Worm (Caenorhabditis elegans) whole organism, young adult: ENCODE results near the gene bbln-1.

ENCODE experiments used
- K12H6.12 ChIP-seq: fragments of 200-800 bp; sonication (Bioruptor generic); optimal IDR thresholded peaks from 2 replicates; lab custom pipeline; 2018; ENCODE audit warnings: mild to moderate bottlenecking, missing genetic modification characterization, missing compliant biosample characterization
- attf-5 ChIP-seq: fragments of 200-800 bp; sonication (Bioruptor generic); optimal IDR thresholded peaks from 2 replicates; lab custom pipeline; 2018; ENCODE audit warnings: mild to moderate bottlenecking, missing genetic modification characterization, missing compliant biosample characterization
- efl-1 ChIP-seq: fragments of 150-350 bp; optimal IDR thresholded peaks from 2 replicates; lab custom pipeline; 2014; ENCODE audit warnings: missing biosample characterization, missing genetic modification reagents, missing genetic modification characterization
- madf-10 ChIP-seq: sonication (generic microtip); optimal IDR thresholded peaks from 2 replicates; lab custom pipeline; 2016; ENCODE audit warnings: mild to moderate bottlenecking, missing genetic modification characterization, missing compliant biosample characterization
- sptf-2 ChIP-seq: fragments of 200-800 bp; sonication (Bioruptor generic); optimal IDR thresholded peaks from 2 replicates; lab custom pipeline; 2018; ENCODE audit warnings: mild to moderate bottlenecking, missing genetic modification characterization, missing compliant biosample characterization
- tbx-9 ChIP-seq: sonication (generic microtip); optimal IDR thresholded peaks from 2 replicates; lab custom pipeline; 2016; ENCODE audit warnings: borderline replicate concordance, missing genetic modification characterization, inconsistent platforms, missing compliant biosample characterization

DNA sequence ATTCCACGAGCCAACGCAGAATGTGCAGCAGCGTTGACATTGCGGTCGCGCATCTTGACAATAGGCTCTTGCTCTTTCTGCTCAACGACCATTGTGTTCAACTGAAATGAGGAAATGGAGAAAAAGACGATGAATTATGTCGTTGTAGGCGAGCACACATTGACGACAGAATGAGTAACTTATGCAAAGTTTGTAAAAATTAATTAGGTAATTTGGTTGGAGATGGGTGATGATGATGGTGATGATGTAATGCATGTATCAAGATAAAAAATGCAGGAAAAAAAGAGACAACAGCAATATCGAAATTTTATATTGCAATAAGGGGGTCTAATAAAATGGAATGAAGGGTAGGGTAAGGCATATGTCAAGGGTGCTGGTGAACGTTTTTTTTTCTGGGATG, at the start of gene bbln-1:
- TF ChIP-seq efl-1 (GFP tag; lab: Kevin White, UChicago), result no peak
- no peak for TF ChIP-seq tbx-9 (tag; lab: Kevin White, UChicago)
- no peak for TF ChIP-seq K12H6.12 (tag; lab: Kevin White, UChicago)
- no peak for TF ChIP-seq attf-5 (GFP tag; lab: Kevin White, UChicago)
- no peak for TF ChIP-seq sptf-2
- no peak for TF ChIP-seq madf-10
